Worm (Caenorhabditis elegans) whole organism, L4/young adult: ENCODE data around the gene T25E12.16.

ENCODE experiments used
- W03F9.2 ChIP-seq: fragments of 150-350 bp; optimal IDR thresholded peaks from 2 replicates; lab custom pipeline; 2014; ENCODE audit warnings: missing biosample characterization, missing genetic modification characterization
- him-1 ChIP-seq: sonication (generic microtip); optimal IDR thresholded peaks from 2 replicates; lab custom pipeline; 2016; ENCODE audit warnings: missing genotype, missing genetic modification reagents, missing genetic modification characterization, missing compliant biosample characterization

DNA sequence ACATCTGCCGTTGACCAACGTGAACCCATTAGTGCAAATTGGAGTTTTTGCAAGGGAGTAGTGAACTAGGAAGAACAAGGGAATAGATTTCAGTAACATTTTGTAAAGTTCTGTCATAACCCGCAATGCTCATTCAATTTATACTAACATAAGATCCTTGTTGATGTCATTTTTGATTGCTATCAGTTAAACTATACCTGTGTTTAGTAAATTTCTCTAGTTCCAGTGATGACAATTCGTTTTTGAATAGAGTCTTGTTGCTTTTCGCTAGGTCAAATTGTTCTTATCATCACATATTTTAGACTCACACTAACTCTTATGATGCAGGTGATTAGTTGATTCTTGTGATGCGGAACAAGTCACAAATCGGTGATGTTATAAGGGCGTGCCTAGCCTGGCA, 27.0 kb downstream of the T25E12.16 start, which contains the start of gene clec-9:
- TF ChIP-seq him-1 (no peak), W03F9.2 (tag; lab: Kevin White, UChicago) (no peak)
